Fruit fly (Drosophila melanogaster): Measurements from ENCODE around the gene CG31528.

CG31528 gene

dm6 chr3R:4394654-4395581 lies 21.3 kb upstream of the CG31528 start (continued):
- peak; percentile 93 for TF ChIP-seq ci (GFP tag; IDR thresholded peaks at IDR 0.05)
- peak; percentile 46; the same call in 1 of the 2 replicates for TF ChIP-seq CG4404 (GFP tag; IDR thresholded peaks at IDR 0.05)
- TF ChIP-seq CG30403 (GFP tag; optimal IDR thresholded peaks at IDR 0.05) = peak; percentile 84
- TF ChIP-seq Blimp-1 (GFP tag; optimal IDR thresholded peaks at IDR 0.05) = no peak
- TF ChIP-seq Ada2b (GFP tag; IDR thresholded peaks at IDR 0.05) = peak; percentile 86
- peak; percentile 85 for TF ChIP-seq Rx (GFP tag; IDR thresholded peaks at IDR 0.05)
- TF ChIP-seq CG6791 (GFP tag; IDR thresholded peaks at IDR 0.05; ENCODE audit: partially characterized antibody) = no peak
- no peak for TF ChIP-seq D (optimal IDR thresholded peaks at IDR 0.05)
- TF ChIP-seq D (GFP tag; optimal IDR thresholded peaks at IDR 0.05) = peak; percentile 76
- peak; percentile 77 for TF ChIP-seq CG11247 (GFP tag; IDR thresholded peaks at IDR 0.05)
- TF ChIP-seq zfh1 (GFP tag; IDR thresholded peaks at IDR 0.05) = peak; percentile 87
- peak; percentile 69 for TF ChIP-seq rib (GFP tag; IDR thresholded peaks at IDR 0.05)
- peak; percentile 79 for TF ChIP-seq Camta (GFP tag; optimal IDR thresholded peaks at IDR 0.05)
- TF ChIP-seq CG9437 (GFP tag; optimal IDR thresholded peaks at IDR 0.05) = peak; percentile 75
- no peak for TF ChIP-seq unc-4 (GFP tag; IDR thresholded peaks at IDR 0.05; ENCODE audit: partially characterized antibody)
- TF ChIP-seq ttk (GFP tag; IDR thresholded peaks at IDR 0.05) = peak; percentile 85
- TF ChIP-seq NC2β (GFP tag; optimal IDR thresholded peaks at IDR 0.05) = peak; percentile 70
- peak; percentile 89 for TF ChIP-seq grn (GFP tag; optimal IDR thresholded peaks at IDR 0.05)
- TF ChIP-seq pnt (GFP tag; optimal IDR thresholded peaks at IDR 0.05) = peak; percentile 71
- peak; percentile 18 for TF ChIP-seq Hmx (GFP tag; optimal IDR thresholded peaks at IDR 0.05)
- no peak for TF ChIP-seq hth (optimal IDR thresholded peaks at IDR 0.05)
- peak; percentile 91 for TF ChIP-seq CG12219 (GFP tag; optimal IDR thresholded peaks at IDR 0.05)
- peak in 1 of 3 experiments; percentile 51 for TF ChIP-seq lola (GFP tag; optimal IDR thresholded peaks at IDR 0.05)
- peak; percentile 62 for TF ChIP-seq CG3163 (GFP tag; optimal IDR thresholded peaks at IDR 0.05)
- peak; percentile 86 for TF ChIP-seq CG6689 (GFP tag; IDR thresholded peaks at IDR 0.05)
- TF ChIP-seq CG2202 (tag; optimal IDR thresholded peaks at IDR 0.05) = peak; percentile 54
- peak; percentile 45 for TF ChIP-seq MTF-1 (GFP tag; optimal IDR thresholded peaks at IDR 0.05; ENCODE audit: borderline replicate concordance)
- peak; percentile 68 for TF ChIP-seq Bdp1 (GFP tag; optimal IDR thresholded peaks at IDR 0.05)
- TF ChIP-seq CG4707 (GFP tag; optimal IDR thresholded peaks at IDR 0.05) = peak; percentile 52
- TF ChIP-seq CG11398 (GFP tag; optimal IDR thresholded peaks at IDR 0.05) = peak; percentile 74
- TF ChIP-seq Hr3 (GFP tag; optimal IDR thresholded peaks at IDR 0.05) = peak; percentile 76
- no peak; the same call in 1 of the 2 replicates for TF ChIP-seq Oaz (GFP tag; IDR thresholded peaks at IDR 0.05)
- peak; percentile 80 for TF ChIP-seq vfl (GFP tag; optimal IDR thresholded peaks at IDR 0.05)
- no peak for TF ChIP-seq CG33557 (GFP tag; optimal IDR thresholded peaks at IDR 0.05)
- TF ChIP-seq Vsx1 (GFP tag; optimal IDR thresholded peaks at IDR 0.05) = peak; percentile 9
- peak; percentile 85 for TF ChIP-seq her (GFP tag; optimal IDR thresholded peaks at IDR 0.05)
- peak; percentile 58; the same call in 1 of the 3 replicates for TF ChIP-seq sr (GFP tag; IDR thresholded peaks at IDR 0.05)
- peak; percentile 70 for TF ChIP-seq Sry-β (GFP tag; optimal IDR thresholded peaks at IDR 0.05)
- TF ChIP-seq maf-S (GFP tag; optimal IDR thresholded peaks at IDR 0.05) = peak; percentile 76
- peak; percentile 66 for TF ChIP-seq Mad (GFP tag; optimal IDR thresholded peaks at IDR 0.05)
- peak; percentile 70 for TF ChIP-seq CG11723 (GFP tag; optimal IDR thresholded peaks at IDR 0.05)
- peak; percentile 76; the same call in 1 of the 2 replicates for TF ChIP-seq ara (GFP tag; IDR thresholded peaks at IDR 0.05)
- TF ChIP-seq CG7987 (GFP tag; optimal IDR thresholded peaks at IDR 0.05) = peak; percentile 68
- peak; percentile 64 for TF ChIP-seq zen (tag; optimal IDR thresholded peaks at IDR 0.05)
- TF ChIP-seq Neu2 (GFP tag; optimal IDR thresholded peaks at IDR 0.05; ENCODE audit: borderline replicate concordance) = no peak
- peak; percentile 74 for TF ChIP-seq Nf-YA (GFP tag; IDR thresholded peaks at IDR 0.05)
- TF ChIP-seq CG7839 (tag; optimal IDR thresholded peaks at IDR 0.05) = peak; percentile 94
- peak; percentile 88 for TF ChIP-seq sob (GFP tag; IDR thresholded peaks at IDR 0.05)
- no peak for TF ChIP-seq knrl (GFP tag; IDR thresholded peaks at IDR 0.05; ENCODE audit: partially characterized antibody)
